Worm (Caenorhabditis elegans) whole organism, mixed stage, embryonic: ENCODE data around the gene crn-5.

Experiments used
- M03D4.4 ChIP-seq: sonication (generic microtip); optimal IDR thresholded peaks from 2 replicates; lab custom pipeline; 2017; ENCODE audit warnings: mild to moderate bottlenecking, missing genetic modification characterization, missing compliant biosample characterization
- bed-3 ChIP-seq: fragments of 200-800 bp; sonication (Bioruptor generic); optimal IDR thresholded peaks from 3 replicates; lab custom pipeline; 2018; ENCODE audit warnings: mild to moderate bottlenecking, missing genetic modification characterization, moderate library complexity, missing compliant biosample characterization
- blmp-1 ChIP-seq: fragments of 150-350 bp; optimal IDR thresholded peaks from 2 replicates; lab custom pipeline; 2014; ENCODE audit warnings: missing biosample characterization, missing genetic modification characterization
- ceh-39 ChIP-seq: fragments of 150-350 bp; optimal IDR thresholded peaks from 2 replicates; lab custom pipeline; 2014; ENCODE audit warnings: missing biosample characterization, missing genetic modification characterization
- ceh-43 ChIP-seq: fragments of 200-800 bp; sonication (Bioruptor generic); optimal IDR thresholded peaks from 2 replicates; lab custom pipeline; 2018; ENCODE audit warnings: mild to moderate bottlenecking, missing genetic modification characterization, moderate library complexity, missing compliant biosample characterization
- ceh-83 ChIP-seq: fragments of 200-800 bp; sonication (Bioruptor generic); optimal IDR thresholded peaks from 2 replicates; lab custom pipeline; 2018; ENCODE audit warnings: mild to moderate bottlenecking, missing genetic modification characterization, missing compliant biosample characterization
- ces-1 ChIP-seq: fragments of 150-350 bp; optimal IDR thresholded peaks from 2 replicates; lab custom pipeline; 2014; ENCODE audit warnings: missing biosample characterization, missing genetic modification reagents, missing genetic modification characterization
- cnd-1 ChIP-seq: fragments of 200-800 bp; sonication (Bioruptor generic); optimal IDR thresholded peaks from 2 replicates; lab custom pipeline; 2018; ENCODE audit warnings: mild to moderate bottlenecking, missing genetic modification characterization, missing compliant biosample characterization
- drap-1 ChIP-seq: fragments of 200-800 bp; sonication (Bioruptor generic); optimal IDR thresholded peaks from 3 replicates; lab custom pipeline; 2018; ENCODE audit warnings: mild to moderate bottlenecking, missing genetic modification characterization, missing compliant biosample characterization
- elt-1 ChIP-seq: sonication (generic microtip); optimal IDR thresholded peaks from 2 replicates; lab custom pipeline; 2017; ENCODE audit warnings: missing genetic modification characterization, mild to moderate bottlenecking, missing compliant biosample characterization, antibody characterized with exemption, moderate library complexity, borderline replicate concordance; ENCODE audit not compliant: insufficient read depth
- elt-3 ChIP-seq: fragments of 150-350 bp; optimal IDR thresholded peaks from 2 replicates; lab custom pipeline; 2014; ENCODE audit warnings: missing biosample characterization, missing genetic modification characterization
- flh-1 ChIP-seq: fragments of 200-800 bp; sonication (Bioruptor generic); optimal IDR thresholded peaks from 2 replicates; lab custom pipeline; 2018; ENCODE audit warnings: mild to moderate bottlenecking, missing genetic modification characterization, moderate library complexity, missing compliant biosample characterization
- ham-2 ChIP-seq: fragments of 200-800 bp; sonication (Bioruptor generic); optimal IDR thresholded peaks from 2 replicates; lab custom pipeline; 2018; ENCODE audit warnings: mild to moderate bottlenecking, missing genetic modification characterization, missing compliant biosample characterization
- hlh-1 ChIP-seq: fragments of 150-350 bp; optimal IDR thresholded peaks from 2 replicates; lab custom pipeline; 2014; ENCODE audit warnings: missing biosample characterization, missing genetic modification reagents, missing genetic modification characterization
- lin-13 ChIP-seq: fragments of 150-350 bp; optimal IDR thresholded peaks from 2 replicates; lab custom pipeline; 2014; ENCODE audit warnings: missing biosample characterization, missing genetic modification characterization
- lin-32 ChIP-seq: fragments of 200-800 bp; sonication (Bioruptor generic); optimal IDR thresholded peaks from 2 replicates; lab custom pipeline; 2018; ENCODE audit warnings: mild to moderate bottlenecking, missing genetic modification characterization, missing compliant biosample characterization
- lsy-2 ChIP-seq: fragments of 150-350 bp; optimal IDR thresholded peaks from 2 replicates; lab custom pipeline; 2014; ENCODE audit warnings: missing biosample characterization, missing genetic modification characterization
- mab-5 ChIP-seq: fragments of 150-350 bp; optimal IDR thresholded peaks from 2 replicates; lab custom pipeline; 2014; ENCODE audit warnings: missing biosample characterization, missing genetic modification characterization
- mep-1 ChIP-seq: fragments of 150-350 bp; optimal IDR thresholded peaks from 2 replicates; lab custom pipeline; 2017; ENCODE audit warnings: missing biosample characterization, missing genetic modification reagents, missing genetic modification characterization, inconsistent platforms
- mls-2 ChIP-seq: sonication (generic microtip); optimal IDR thresholded peaks from 2 replicates; lab custom pipeline; 2016; ENCODE audit warnings: mild to moderate bottlenecking, missing genetic modification characterization, moderate library complexity, missing compliant biosample characterization
- nhr-12 ChIP-seq: fragments of 150-350 bp; optimal IDR thresholded peaks from 2 replicates; lab custom pipeline; 2014; ENCODE audit warnings: missing biosample characterization, missing genetic modification characterization
- nhr-2 ChIP-seq: fragments of 150-350 bp; optimal IDR thresholded peaks from 2 replicates; lab custom pipeline; 2014; ENCODE audit warnings: missing biosample characterization, missing genetic modification characterization
- nhr-237 ChIP-seq: fragments of 150-350 bp; optimal IDR thresholded peaks from 2 replicates; lab custom pipeline; 2014; ENCODE audit warnings: missing biosample characterization, missing genetic modification characterization
- nhr-28 ChIP-seq: fragments of 150-350 bp; optimal IDR thresholded peaks from 2 replicates; lab custom pipeline; 2014; ENCODE audit warnings: missing biosample characterization, missing genetic modification characterization
- nhr-76 ChIP-seq: sonication (generic microtip); optimal IDR thresholded peaks from 2 replicates; lab custom pipeline; 2017; ENCODE audit warnings: missing biosample characterization, missing genetic modification characterization
- pha-4 ChIP-seq: fragments of 150-350 bp; optimal IDR thresholded peaks from 2 replicates; lab custom pipeline; 2018; ENCODE audit warnings: missing biosample characterization, missing genetic modification reagents, missing genetic modification characterization
- sem-2 ChIP-seq: fragments of 200-800 bp; sonication (Bioruptor generic); optimal IDR thresholded peaks from 2 replicates; lab custom pipeline; 2018; ENCODE audit warnings: mild to moderate bottlenecking, missing genetic modification characterization, missing compliant biosample characterization
- snpc-4 ChIP-seq: fragments of 150-350 bp; optimal IDR thresholded peaks from 2 replicates; lab custom pipeline; 2014; ENCODE audit warnings: missing biosample characterization, missing genetic modification characterization
- sptf-1 ChIP-seq: sonication (generic microtip); optimal IDR thresholded peaks from 2 replicates; lab custom pipeline; 2017; ENCODE audit warnings: mild to moderate bottlenecking, missing genetic modification characterization, moderate library complexity, missing compliant biosample characterization
- tbx-8 ChIP-seq: fragments of 200-800 bp; sonication (Bioruptor generic); optimal IDR thresholded peaks from 2 replicates; lab custom pipeline; 2018; ENCODE audit warnings: mild to moderate bottlenecking, missing genetic modification characterization, moderate library complexity, missing compliant biosample characterization
- unc-120 ChIP-seq: sonication (generic microtip); optimal IDR thresholded peaks from 2 replicates; lab custom pipeline; 2017; ENCODE audit warnings: missing genetic modification characterization, missing compliant biosample characterization; ENCODE audit not compliant: poor library complexity, severe bottlenecking
- unc-39 ChIP-seq: fragments of 150-350 bp; optimal IDR thresholded peaks from 2 replicates; lab custom pipeline; 2014; ENCODE audit warnings: missing biosample characterization, missing genetic modification characterization
- unc-62 ChIP-seq: fragments of 150-350 bp; optimal IDR thresholded peaks from 2 replicates; lab custom pipeline; 2014; ENCODE audit warnings: missing biosample characterization, missing genetic modification reagents, missing genetic modification characterization
- zip-8 ChIP-seq: fragments of 150-350 bp; optimal IDR thresholded peaks from 2 replicates; lab custom pipeline; 2014; ENCODE audit warnings: missing biosample characterization, missing genetic modification characterization
- ztf-11 ChIP-seq: fragments of 150-350 bp; optimal IDR thresholded peaks from 2 replicates; lab custom pipeline; 2014; ENCODE audit warnings: missing biosample characterization, missing genetic modification characterization

crn-5 gene

ce11 chrII:10563368-10563767 lies 29.2 kb upstream of the crn-5 start, which contains the start of gene cdc-48.1:
cdc-48.1 (minus strand) TSS chrII:10563407.
- TF ChIP-seq mls-2 (tag; lab: Kevin White, UChicago) (peak; percentile 89), pha-4 (peak; percentile 98), cnd-1 (tag; lab: Kevin White, UChicago) (peak; percentile 96), mep-1 (tag; lab: Kevin White, UChicago) (peak; percentile 100), lsy-2 (peak; percentile 95), M03D4.4 (peak; percentile 92), snpc-4 (tag; lab: Kevin White, UChicago) (no peak), blmp-1 (tag; lab: Kevin White, UChicago) (peak; percentile 79), nhr-237 (tag; lab: Kevin White, UChicago) (peak; percentile 100), nhr-12 (tag; lab: Kevin White, UChicago) (peak; percentile 68), ztf-11 (tag; lab: Kevin White, UChicago) (peak; percentile 80), ceh-43 (GFP tag; lab: Kevin White, UChicago) (peak; percentile 87), ham-2 (GFP tag; lab: Kevin White, UChicago) (peak; percentile 84), zip-8 (tag; lab: Kevin White, UChicago) (no peak), flh-1 (GFP tag; lab: Kevin White, UChicago) (peak; percentile 49), sptf-1 (tag; lab: Kevin White, UChicago) (peak; percentile 97), ces-1 (peak; percentile 98), nhr-28 (tag; lab: Kevin White, UChicago) (peak; percentile 87), ceh-39 (tag; lab: Kevin White, UChicago) (peak; percentile 99), mab-5 (tag; lab: Kevin White, UChicago) (peak; percentile 84), tbx-8 (GFP tag; lab: Kevin White, UChicago) (peak; percentile 72), ceh-83 (GFP tag; lab: Kevin White, UChicago) (peak; percentile 88), unc-62 (GFP tag; lab: Kevin White, UChicago) (peak; percentile 97), elt-1 (tag; lab: Kevin White, UChicago) (peak; percentile 68), lin-13 (tag; lab: Kevin White, UChicago) (peak; percentile 100), nhr-76 (tag; lab: Kevin White, UChicago) (no peak), elt-3 (tag; lab: Kevin White, UChicago) (peak; percentile 85), drap-1 (GFP tag; lab: Kevin White, UChicago) (peak; percentile 92), bed-3 (GFP tag; lab: Kevin White, UChicago) (peak; percentile 63), unc-120 (tag; lab: Kevin White, UChicago) (peak; percentile 91), nhr-2 (tag; lab: Kevin White, UChicago) (peak; percentile 74), hlh-1 (peak; percentile 88), sem-2 (GFP tag; lab: Kevin White, UChicago) (peak; percentile 30), unc-39 (peak; percentile 36), lin-32 (GFP tag; lab: Kevin White, UChicago) (peak; percentile 37)

DNA sequence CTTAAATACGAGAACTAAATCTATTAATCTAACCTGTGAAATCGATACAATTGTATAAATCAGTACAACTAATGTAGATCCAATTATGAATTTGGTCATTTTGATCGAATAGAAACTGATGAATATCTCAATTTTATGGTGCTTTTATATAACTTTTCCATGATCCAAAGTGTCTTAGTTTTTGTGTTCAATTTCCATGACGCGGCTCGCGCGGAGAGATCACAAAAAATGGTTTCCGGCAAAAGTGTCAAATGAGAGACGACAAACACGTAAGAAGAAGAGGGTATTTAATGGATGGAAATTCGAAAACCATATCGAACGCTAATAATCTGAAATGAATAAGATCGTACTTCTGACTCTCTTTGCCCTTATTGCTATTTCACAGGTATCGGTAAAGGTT lies 28.0 kb upstream of the crn-5 start, which contains the start of the genes C06A1.6 and C06A1.7:
Gene C06A1.6 (minus strand): TSS at position 101 of the 400 bp plus-strand sequence.
Gene C06A1.7 (plus strand): TSS at position 314 of the 400 bp plus-strand sequence.
- TF ChIP-seq cnd-1 (tag; lab: Kevin White, UChicago) = no peak
- TF ChIP-seq lin-13 (tag; lab: Kevin White, UChicago) = no peak
- no peak for TF ChIP-seq ces-1
- TF ChIP-seq sem-2 (GFP tag; lab: Kevin White, UChicago) = no peak
- TF ChIP-seq mep-1 (tag; lab: Kevin White, UChicago) = no peak
- TF ChIP-seq ham-2 (GFP tag; lab: Kevin White, UChicago) = no peak
- TF ChIP-seq M03D4.4 = no peak
- TF ChIP-seq nhr-2 (tag; lab: Kevin White, UChicago) = no peak
- TF ChIP-seq nhr-28 (tag; lab: Kevin White, UChicago) = no peak
- no peak for TF ChIP-seq mls-2 (tag; lab: Kevin White, UChicago)
- no peak for TF ChIP-seq hlh-1
- no peak for TF ChIP-seq nhr-76 (tag; lab: Kevin White, UChicago)
- TF ChIP-seq elt-1 (tag; lab: Kevin White, UChicago) = no peak

ce11 chrII:10566458-10566857 lies 26.1 kb upstream of the crn-5 start:
- no peak for TF ChIP-seq elt-1 (tag; lab: Kevin White, UChicago)
- no peak for TF ChIP-seq tbx-8 (GFP tag; lab: Kevin White, UChicago)
- TF ChIP-seq blmp-1 (tag; lab: Kevin White, UChicago) = no peak
- TF ChIP-seq ceh-83 (GFP tag; lab: Kevin White, UChicago) = no peak
- TF ChIP-seq mep-1 (tag; lab: Kevin White, UChicago) = no peak
- TF ChIP-seq, all 35 proteins: peak for 0
